Fruit fly (Drosophila melanogaster) whole organism, embryonic: ENCODE results near the gene CG7724.

Source experiments
- B-H1 ChIP-seq: fragments of 200-800 bp; sonication (Bioruptor generic); IDR thresholded peaks from 3 replicates; pipeline ENCODE4 v1.3.6; 2022; ENCODE audit warnings: missing biosample characterization, missing genetic modification characterization
- BEAF-32 ChIP-seq: fragments of 200-800 bp; sonication (Bioruptor generic); optimal IDR thresholded peaks from 3 replicates; lab custom pipeline; 2017; ENCODE audit warnings: missing biosample characterization, missing genetic modification characterization, mild to moderate bottlenecking, moderate library complexity, missing genetic modification reagents
- Blimp-1 ChIP-seq: fragments of 200-800 bp; sonication (Bioruptor generic); optimal IDR thresholded peaks from 3 replicates; lab custom pipeline; 2018; ENCODE audit warnings: missing biosample characterization, missing genetic modification characterization, mild to moderate bottlenecking, moderate library complexity, missing genetic modification reagents
- CG10274 ChIP-seq: fragments of 200-800 bp; sonication (Bioruptor generic); optimal IDR thresholded peaks from 3 replicates; lab custom pipeline; 2017; ENCODE audit warnings: missing biosample characterization, mild to moderate bottlenecking, missing genetic modification characterization
- CG11695 ChIP-seq: fragments of 200-800 bp; sonication (Bioruptor generic); IDR thresholded peaks from 3 replicates; pipeline ENCODE4 v1.3.6; 2022; ENCODE audit warnings: missing biosample characterization, missing genetic modification characterization
- CG1233 ChIP-seq: fragments of 200-800 bp; sonication (Bioruptor generic); optimal IDR thresholded peaks from 4 replicates; lab custom pipeline; 2018; ENCODE audit warnings: missing biosample characterization, mild to moderate bottlenecking, missing genetic modification characterization
- CG13287 ChIP-seq: fragments of 200-800 bp; sonication (Bioruptor generic); IDR thresholded peaks from 2 replicates; pipeline ENCODE4 v1.3.6; 2022; ENCODE audit warnings: missing biosample characterization, missing genetic modification characterization; ENCODE audit not compliant: partially characterized antibody
- CG14860 ChIP-seq: fragments of 200-800 bp; sonication (Bioruptor generic); IDR thresholded peaks from 3 replicates; pipeline ENCODE4 v1.3.6; 2022; ENCODE audit warnings: missing biosample characterization, missing genetic modification characterization; ENCODE audit not compliant: partially characterized antibody
- CG15696 ChIP-seq: fragments of 200-800 bp; sonication (Bioruptor generic); optimal IDR thresholded peaks from 2 replicates; lab custom pipeline; 2019; ENCODE audit warnings: missing biosample characterization, mild to moderate bottlenecking, missing genetic modification characterization, moderate library complexity
- CG17359 ChIP-seq: fragments of 200-800 bp; sonication (Bioruptor generic); optimal IDR thresholded peaks from 3 replicates; lab custom pipeline; 2018; ENCODE audit warnings: missing biosample characterization, mild to moderate bottlenecking, missing genetic modification characterization, moderate library complexity
- CG18262 ChIP-seq: fragments of 200-800 bp; optimal IDR thresholded peaks from 3 replicates; lab custom pipeline; 2019; ENCODE audit warnings: missing biosample characterization, mild to moderate bottlenecking, missing genetic modification characterization, moderate library complexity
- CG2202 ChIP-seq: fragments of 200-800 bp; sonication (Bioruptor generic); optimal IDR thresholded peaks from 2 replicates; lab custom pipeline; 2018; ENCODE audit warnings: missing biosample characterization, mild to moderate bottlenecking, missing genetic modification characterization
- CG34224 ChIP-seq: fragments of 200-800 bp; sonication (Bioruptor generic); IDR thresholded peaks from 3 replicates; pipeline ENCODE4 v1.3.6; 2022; ENCODE audit warnings: missing biosample characterization, missing genetic modification characterization; ENCODE audit not compliant: partially characterized antibody
- CG34422 ChIP-seq: fragments of 200-800 bp; sonication (Bioruptor generic); IDR thresholded peaks from 3 replicates; pipeline ENCODE4 v1.3.6; 2022; ENCODE audit warnings: missing biosample characterization, missing genetic modification characterization
- CG6854 ChIP-seq: fragments of 200-800 bp; sonication (Bioruptor generic); optimal IDR thresholded peaks from 3 replicates; lab custom pipeline; 2017; ENCODE audit warnings: missing biosample characterization, mild to moderate bottlenecking, missing genetic modification characterization
- CG7357 ChIP-seq: fragments of 200-800 bp; sonication (Bioruptor generic); IDR thresholded peaks from 3 replicates; pipeline ENCODE4 v1.3.6; 2022; ENCODE audit warnings: missing biosample characterization, missing genetic modification characterization
- Deaf1 ChIP-seq: fragments of 200-800 bp; optimal IDR thresholded peaks from 3 replicates; lab custom pipeline; 2019; ENCODE audit warnings: missing biosample characterization, mild to moderate bottlenecking, missing genetic modification characterization, moderate library complexity
- Dp ChIP-seq: fragments of 200-800 bp; sonication (Bioruptor generic); optimal IDR thresholded peaks from 2 replicates; lab custom pipeline; 2018; ENCODE audit warnings: missing biosample characterization, mild to moderate bottlenecking, missing genetic modification characterization, moderate library complexity
- E2f2 ChIP-seq: fragments of 200-800 bp; sonication (Bioruptor generic); IDR thresholded peaks from 2 replicates; pipeline ENCODE4 v1.3.6; 2022; ENCODE audit warnings: missing biosample characterization, missing genetic modification characterization
- H15 ChIP-seq: fragments of 200-800 bp; sonication (Bioruptor generic); IDR thresholded peaks from 3 replicates; pipeline ENCODE4 v1.3.6; 2022; ENCODE audit warnings: missing biosample characterization, missing genetic modification characterization
- HLH4C ChIP-seq: fragments of 200-800 bp; sonication (Bioruptor generic); IDR thresholded peaks from 3 replicates; pipeline ENCODE4 v1.3.6; 2022; ENCODE audit warnings: missing biosample characterization, missing genetic modification characterization; ENCODE audit not compliant: partially characterized antibody
- MESR4 ChIP-seq: fragments of 200-800 bp; sonication (Bioruptor generic); optimal IDR thresholded peaks from 2 replicates; lab custom pipeline; 2018; ENCODE audit warnings: missing biosample characterization, mild to moderate bottlenecking, missing genetic modification characterization, moderate library complexity
- Med ChIP-seq: fragments of 200-800 bp; sonication (Bioruptor generic); peaks from one replicate; lab custom pipeline; 2016; ENCODE audit warnings: missing biosample characterization, missing genetic modification characterization, mild to moderate bottlenecking, inconsistent platforms, moderate library complexity
- Opbp ChIP-seq: fragments of 200-800 bp; sonication (Bioruptor generic); IDR thresholded peaks from 3 replicates; pipeline ENCODE4 v1.3.6; 2022; ENCODE audit warnings: missing biosample characterization, missing genetic modification characterization; ENCODE audit not compliant: partially characterized antibody
- Rfx ChIP-seq: fragments of 200-800 bp; sonication (Bioruptor generic); IDR thresholded peaks from 2 replicates; pipeline ENCODE4 v1.3.6; 2022; ENCODE audit warnings: missing biosample characterization, missing genetic modification characterization
- Scr ChIP-seq: fragments of 200-800 bp; sonication (Bioruptor generic); IDR thresholded peaks from 2 replicates; pipeline ENCODE4 v1.3.6; 2022; ENCODE audit warnings: missing biosample characterization, missing genetic modification characterization; ENCODE audit not compliant: partially characterized antibody
- Sry-δ ChIP-seq: fragments of 200-800 bp; sonication (Bioruptor generic); optimal IDR thresholded peaks from 2 replicates; lab custom pipeline; 2016; ENCODE audit warnings: missing biosample characterization, missing genetic modification characterization
- Trl ChIP-seq, 3 experiments: fragments of >200 bp in 2 of 3; fragments of 200-800 bp in 1 of 3; sonication (Bioruptor generic) in 1 of 3; optimal IDR thresholded peaks; 2 replicates in 1 of 3; 3 replicates in 2 of 3; lab custom pipeline; 2016 to 2017; ENCODE audit warnings: missing biosample characterization in 1 of 3, missing genetic modification characterization in 1 of 3
- Xbp1 ChIP-seq: fragments of 200-800 bp; sonication (Bioruptor generic); optimal IDR thresholded peaks from 3 replicates; lab custom pipeline; 2016; ENCODE audit warnings: missing biosample characterization, mild to moderate bottlenecking, missing genetic modification characterization
- amos ChIP-seq: fragments of 200-800 bp; sonication (Bioruptor generic); IDR thresholded peaks from 2 replicates; pipeline ENCODE4 v1.3.6; 2022; ENCODE audit warnings: missing biosample characterization, missing genetic modification characterization; ENCODE audit not compliant: partially characterized antibody
- ato ChIP-seq: fragments of 200-800 bp; sonication (Bioruptor generic); IDR thresholded peaks from 2 replicates; pipeline ENCODE4 v1.3.6; 2022; ENCODE audit warnings: missing biosample characterization, missing genetic modification characterization; ENCODE audit not compliant: partially characterized antibody
- chinmo ChIP-seq: fragments of 200-800 bp; sonication (Bioruptor generic); IDR thresholded peaks from 4 replicates; pipeline ENCODE4 v1.3.6; 2022; ENCODE audit warnings: missing biosample characterization, missing genetic modification characterization; ENCODE audit not compliant: partially characterized antibody
- chm ChIP-seq: fragments of 200-800 bp; sonication (Bioruptor generic); IDR thresholded peaks from 2 replicates; pipeline ENCODE4 v1.3.6; 2022; ENCODE audit warnings: missing biosample characterization, missing genetic modification characterization
- ci ChIP-seq: fragments of 200-800 bp; sonication (Bioruptor generic); IDR thresholded peaks from 3 replicates; pipeline ENCODE4 v1.3.6; 2022; ENCODE audit warnings: missing biosample characterization, missing genetic modification characterization
- danr ChIP-seq: fragments of 200-800 bp; sonication (Bioruptor generic); IDR thresholded peaks from 2 replicates; pipeline ENCODE4 v1.3.6; 2022; ENCODE audit warnings: missing biosample characterization, missing genetic modification characterization
- fd3F ChIP-seq: fragments of 200-800 bp; sonication (Bioruptor generic); optimal IDR thresholded peaks from 2 replicates; lab custom pipeline; 2018; ENCODE audit warnings: missing biosample characterization, mild to moderate bottlenecking, missing genetic modification characterization, moderate library complexity
- knrl ChIP-seq: fragments of 200-800 bp; sonication (Bioruptor generic); IDR thresholded peaks from 3 replicates; pipeline ENCODE4 v1.3.6; 2022; ENCODE audit warnings: missing biosample characterization, missing genetic modification characterization; ENCODE audit not compliant: partially characterized antibody
- mld ChIP-seq: fragments of 200-800 bp; sonication (Bioruptor generic); IDR thresholded peaks from 3 replicates; pipeline ENCODE4 v1.3.6; 2022; ENCODE audit warnings: missing biosample characterization, missing genetic modification characterization; ENCODE audit not compliant: partially characterized antibody
- nmo ChIP-seq: fragments of 200-800 bp; sonication (Bioruptor generic); optimal IDR thresholded peaks from 2 replicates; lab custom pipeline; 2018; ENCODE audit warnings: missing biosample characterization, mild to moderate bottlenecking, missing genetic modification characterization, moderate library complexity
- pros ChIP-seq: fragments of 200-800 bp; sonication (Bioruptor generic); optimal IDR thresholded peaks from 3 replicates; lab custom pipeline; 2019; ENCODE audit warnings: missing biosample characterization, mild to moderate bottlenecking, missing genetic modification characterization, moderate library complexity
- rib ChIP-seq: fragments of 200-800 bp; sonication (Bioruptor generic); IDR thresholded peaks from 2 replicates; pipeline ENCODE4 v1.3.6; 2022; ENCODE audit warnings: missing biosample characterization, missing genetic modification characterization
- sd ChIP-seq: fragments of 200-800 bp; sonication (Bioruptor generic); optimal IDR thresholded peaks from 3 replicates; lab custom pipeline; 2018; ENCODE audit warnings: missing biosample characterization, mild to moderate bottlenecking, missing genetic modification characterization, moderate library complexity
- sens ChIP-seq: fragments of 200-800 bp; sonication (Bioruptor generic); peaks from one replicate; lab custom pipeline; 2016; ENCODE audit warnings: missing biosample characterization, missing genetic modification characterization
- tio ChIP-seq: fragments of 200-800 bp; sonication (Bioruptor generic); optimal IDR thresholded peaks from 2 replicates; lab custom pipeline; 2017; ENCODE audit warnings: missing biosample characterization, missing genetic modification characterization, inconsistent platforms
- tna ChIP-seq: fragments of 200-800 bp; sonication (Bioruptor generic); IDR thresholded peaks from 2 replicates; pipeline ENCODE4 v1.3.6; 2022; ENCODE audit warnings: missing biosample characterization, missing genetic modification characterization; ENCODE audit not compliant: partially characterized antibody
- unc-4 ChIP-seq: fragments of 200-800 bp; sonication (Bioruptor generic); IDR thresholded peaks from 2 replicates; pipeline ENCODE4 v1.3.6; 2022; ENCODE audit warnings: missing biosample characterization, missing genetic modification characterization; ENCODE audit not compliant: partially characterized antibody
- usp ChIP-seq: fragments of >200 bp; optimal IDR thresholded peaks from 2 replicates; lab custom pipeline; 2017; ENCODE audit warnings: missing biosample characterization, missing genetic modification characterization

Gene CG7724

DNA sequence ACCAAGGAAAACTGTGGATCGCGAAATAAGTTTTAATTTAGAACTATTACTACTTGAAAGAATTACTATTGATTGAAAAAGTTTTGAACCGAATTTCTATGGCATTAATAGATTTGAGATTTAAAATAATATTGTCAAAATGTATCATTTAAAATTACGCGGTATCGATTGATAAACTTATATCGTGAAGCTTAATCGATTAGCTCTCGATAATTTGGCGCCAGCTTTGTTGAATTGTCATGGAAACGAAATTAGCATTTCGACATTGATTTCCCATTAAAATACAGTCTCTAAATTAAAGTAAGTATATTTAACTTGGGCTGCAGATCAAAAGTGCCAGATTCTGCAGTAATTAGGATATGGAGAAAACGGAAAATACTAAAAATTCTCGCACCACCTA, 28.1 kb upstream of the CG7724 start, which contains the start of gene CG7730 (continued):
- TF ChIP-seq mld = peak; percentile 64; the same call in 2 of the 3 replicates
- peak; percentile 38 for TF ChIP-seq BEAF-32
- no peak for TF ChIP-seq ci
- no peak for TF ChIP-seq CG11695
- TF ChIP-seq tna (GFP tag; lab: Robert Waterston, UW) = peak; percentile 71
- 0 out of 2 replicates have a peak, but pooled peaks have one; percentile 45 for TF ChIP-seq unc-4
- TF ChIP-seq CG34224 = peak; percentile 72
- TF ChIP-seq CG14860 (GFP tag; lab: Robert Waterston, UW) = peak; percentile 55; the same call in 2 of the 3 replicates
- TF ChIP-seq Sry-δ (GFP tag; lab: Kevin White, UChicago) = peak; percentile 6
- TF ChIP-seq CG17359 (tag; lab: Kevin White, UChicago) = no peak
- TF ChIP-seq HLH4C (GFP tag; lab: Robert Waterston, UW) = peak; percentile 75
- TF ChIP-seq E2f2 (GFP tag; lab: Robert Waterston, UW) = peak; percentile 86
- peak; percentile 60 for TF ChIP-seq Scr (GFP tag; lab: Robert Waterston, UW)
- TF ChIP-seq H15 (GFP tag; lab: Robert Waterston, UW) = no peak
- no peak for TF ChIP-seq MESR4 (GFP tag; lab: Kevin White, UChicago)
- no peak for TF ChIP-seq danr (GFP tag; lab: Robert Waterston, UW)
- peak; percentile 63; the same call in 2 of the 3 replicates for TF ChIP-seq Opbp (GFP tag; lab: Robert Waterston, UW)
- TF ChIP-seq knrl (GFP tag; lab: Robert Waterston, UW) = peak; percentile 18; the same call in 1 of the 3 replicates
- no peak for TF ChIP-seq CG7357
- peak; percentile 47; the same call in 1 of the 2 replicates for TF ChIP-seq amos (GFP tag; lab: Robert Waterston, UW)
- peak; percentile 76 for TF ChIP-seq CG13287 (GFP tag; lab: Robert Waterston, UW)
- TF ChIP-seq CG18262 (tag; lab: Kevin White, UChicago) = no peak
- peak; percentile 81 for TF ChIP-seq Dp (GFP tag; lab: Kevin White, UChicago)

DNA sequence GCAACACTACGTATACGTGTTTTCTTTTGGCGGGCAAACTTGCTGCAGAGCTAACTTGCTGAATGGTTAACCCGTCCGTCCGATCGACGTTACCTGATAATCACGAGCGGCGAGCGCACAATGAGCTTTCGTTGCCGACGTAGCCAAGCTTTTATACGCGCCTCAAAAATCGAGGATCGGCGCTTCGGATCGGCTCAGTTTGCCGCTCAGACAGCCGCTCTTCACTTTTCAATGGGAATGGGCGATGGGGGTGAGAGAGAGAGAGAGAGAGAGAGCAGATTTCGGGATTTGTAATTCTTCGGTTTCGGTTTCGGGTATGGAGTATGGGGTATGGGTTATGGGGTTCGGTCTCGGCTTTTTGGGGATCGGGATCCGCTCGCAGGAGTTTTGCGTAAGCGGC, 23.4 kb upstream of the CG7724 start, which contains the start of gene Ilp8:
Ilp8 (minus strand) TSS at position 110 of the 400 bp plus-strand sequence.
- TF ChIP-seq Med (GFP tag; lab: Kevin White, UChicago) = peak; percentile 72
- TF ChIP-seq Trl (optimal IDR thresholded peaks at IDR 0.05; lab: Kevin White, UChicago) = peak; percentile 60 to 76
- no peak for TF ChIP-seq Trl (GFP tag; optimal IDR thresholded peaks at IDR 0.05; lab: Kevin White, UChicago)
- peak; percentile 74; the same call in 1 of the 4 replicates for TF ChIP-seq chinmo (GFP tag; lab: Robert Waterston, UW)
- no peak for TF ChIP-seq CG10274
- TF ChIP-seq Blimp-1 = peak; percentile 1
- TF ChIP-seq CG34422 (GFP tag; lab: Robert Waterston, UW) = 0 out of 3 replicates have a peak, but pooled peaks have one; percentile 23
- no peak for TF ChIP-seq ato
- peak; percentile 94 for TF ChIP-seq Deaf1 (tag; lab: Kevin White, UChicago)
- TF ChIP-seq Rfx (GFP tag; lab: Robert Waterston, UW) = 0 out of 2 replicates have a peak, but pooled peaks have one; percentile 17
- no peak for TF ChIP-seq chm
- TF ChIP-seq Xbp1 (GFP tag; lab: Kevin White, UChicago) = no peak
- TF ChIP-seq CG15696 (tag; lab: Kevin White, UChicago) = no peak
- TF ChIP-seq CG11695 = 0 out of 3 replicates have a peak, but pooled peaks have one; percentile 15
- peak; percentile 9 for TF ChIP-seq sens (GFP tag; lab: Kevin White, UChicago)

DNA sequence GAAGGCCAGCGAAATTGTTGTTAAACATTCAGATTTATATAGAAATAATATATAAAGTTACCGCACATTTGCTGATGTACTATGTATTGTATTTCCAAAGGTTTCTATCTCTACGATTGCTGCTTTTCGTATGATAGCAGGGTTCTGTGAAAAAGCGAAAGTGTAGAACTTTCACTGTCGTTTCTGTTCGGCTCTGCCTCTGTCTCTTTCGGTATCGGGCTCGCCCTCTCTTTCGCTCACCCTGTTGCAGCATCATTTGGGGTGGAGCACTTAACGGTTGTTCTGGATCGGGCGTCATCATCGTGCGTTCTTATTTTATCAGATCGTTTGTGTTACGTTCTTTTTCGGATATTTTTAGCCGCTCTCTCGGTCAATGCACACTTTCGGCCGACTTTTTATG, 22.1 kb upstream of the CG7724 start:
- no peak for TF ChIP-seq CG1233 (GFP tag; lab: Kevin White, UChicago)
- no peak for TF ChIP-seq fd3F (GFP tag; lab: Kevin White, UChicago)
- peak; percentile 41 for TF ChIP-seq CG2202 (tag; lab: Kevin White, UChicago)
- no peak for TF ChIP-seq ci
- no peak for TF ChIP-seq CG6854
- no peak for TF ChIP-seq B-H1 (GFP tag; lab: Robert Waterston, UW)
- TF ChIP-seq tio (GFP tag; lab: Kevin White, UChicago) = no peak
- TF ChIP-seq usp (GFP tag; lab: Kevin White, UChicago) = no peak
- TF ChIP-seq rib (GFP tag; lab: Robert Waterston, UW) = no peak
- TF ChIP-seq pros (GFP tag; lab: Kevin White, UChicago) = no peak
- TF ChIP-seq H15 (GFP tag; lab: Robert Waterston, UW) = no peak
- no peak for TF ChIP-seq Sry-δ (GFP tag; lab: Kevin White, UChicago)
- no peak for TF ChIP-seq sd (tag; lab: Kevin White, UChicago)
- TF ChIP-seq nmo = peak; percentile 3
